Fruit fly (Drosophila melanogaster) whole organism, prepupa: ENCODE data around the gene Hr38.

Experiments used
- CG10631 ChIP-seq: fragments of 200-800 bp; sonication (Bioruptor generic); optimal IDR thresholded peaks from 2 replicates; lab custom pipeline; 2016; ENCODE audit warnings: missing biosample characterization, missing genetic modification characterization
- CG10669 ChIP-seq: fragments of 200-800 bp; sonication (Bioruptor generic); optimal IDR thresholded peaks from 3 replicates; lab custom pipeline; 2018; ENCODE audit warnings: missing biosample characterization, mild to moderate bottlenecking, missing genetic modification characterization, moderate library complexity
- CG11294 ChIP-seq: fragments of 200-800 bp; sonication (Bioruptor generic); IDR thresholded peaks from 2 replicates; pipeline ENCODE4 v1.3.6; 2022; ENCODE audit warnings: missing biosample characterization, missing genetic modification characterization
- CG11762 ChIP-seq: fragments of 200-800 bp; sonication (Bioruptor generic); optimal IDR thresholded peaks from 3 replicates; lab custom pipeline; 2016; ENCODE audit warnings: missing biosample characterization, missing genetic modification characterization; ENCODE audit not compliant: insufficient read depth
- CG15336 ChIP-seq: fragments of 200-800 bp; sonication (Bioruptor generic); IDR thresholded peaks from 2 replicates; pipeline ENCODE4 v1.3.6; 2022; ENCODE audit warnings: missing biosample characterization, missing genetic modification characterization
- CG1621 ChIP-seq: fragments of 200-800 bp; sonication (Bioruptor generic); optimal IDR thresholded peaks from 3 replicates; lab custom pipeline; 2018; ENCODE audit warnings: missing biosample characterization, mild to moderate bottlenecking, missing genetic modification characterization
- CG16779 ChIP-seq: fragments of 200-800 bp; sonication (Bioruptor generic); optimal IDR thresholded peaks from 3 replicates; lab custom pipeline; 2017; ENCODE audit warnings: missing biosample characterization, mild to moderate bottlenecking, missing genetic modification characterization
- CG3032 ChIP-seq: fragments of 200-800 bp; optimal IDR thresholded peaks from 2 replicates; lab custom pipeline; 2019; ENCODE audit warnings: missing biosample characterization, mild to moderate bottlenecking, missing genetic modification characterization, moderate library complexity
- CG31627 ChIP-seq: fragments of 200-800 bp; sonication (Bioruptor generic); optimal IDR thresholded peaks from 3 replicates; lab custom pipeline; 2016; ENCODE audit warnings: missing biosample characterization, missing genetic modification characterization
- CG32006 ChIP-seq: fragments of 200-800 bp; sonication (Bioruptor generic); optimal IDR thresholded peaks from 3 replicates; lab custom pipeline; 2017; ENCODE audit warnings: missing biosample characterization, mild to moderate bottlenecking, missing genetic modification characterization
- CG3919 ChIP-seq: fragments of 200-800 bp; sonication (Bioruptor generic); optimal IDR thresholded peaks from 3 replicates; lab custom pipeline; 2016; ENCODE audit warnings: missing biosample characterization, missing genetic modification characterization
- CG4318 ChIP-seq: fragments of 200-800 bp; sonication (Bioruptor generic); optimal IDR thresholded peaks from 3 replicates; lab custom pipeline; 2017; ENCODE audit warnings: missing biosample characterization, mild to moderate bottlenecking, missing genetic modification characterization
- CG6163 ChIP-seq: fragments of 200-800 bp; sonication (Bioruptor generic); IDR thresholded peaks from 3 replicates; pipeline ENCODE4 v1.3.6; 2022; ENCODE audit warnings: missing biosample characterization, missing genetic modification characterization
- CG6276 ChIP-seq: fragments of 200-800 bp; sonication (Bioruptor generic); optimal IDR thresholded peaks from 2 replicates; lab custom pipeline; 2017; ENCODE audit warnings: missing biosample characterization, mild to moderate bottlenecking, missing genetic modification characterization
- CG6808 ChIP-seq: fragments of 200-800 bp; sonication (Bioruptor generic); optimal IDR thresholded peaks from 3 replicates; lab custom pipeline; 2017; ENCODE audit warnings: missing biosample characterization, missing genetic modification characterization, mild to moderate bottlenecking, moderate library complexity, missing genetic modification reagents
- CG8119 ChIP-seq: fragments of 200-800 bp; sonication (Bioruptor generic); IDR thresholded peaks from 3 replicates; pipeline ENCODE4 v1.3.6; 2022; ENCODE audit warnings: missing biosample characterization, missing genetic modification characterization
- CG8319 ChIP-seq: fragments of 200-800 bp; sonication (Bioruptor generic); optimal IDR thresholded peaks from 3 replicates; lab custom pipeline; 2016; ENCODE audit warnings: missing biosample characterization, missing genetic modification characterization
- CG8632 ChIP-seq: fragments of 200-800 bp; sonication (Bioruptor generic); optimal IDR thresholded peaks from 3 replicates; lab custom pipeline; 2016; ENCODE audit warnings: missing biosample characterization, missing genetic modification characterization
- Eip75B ChIP-seq: fragments of 200-800 bp; sonication (Bioruptor generic); optimal IDR thresholded peaks from 3 replicates; lab custom pipeline; 2016; ENCODE audit warnings: missing biosample characterization, missing genetic modification characterization
- Eip78C ChIP-seq: fragments of 200-800 bp; sonication (Bioruptor generic); peaks from one replicate; lab custom pipeline; 2016; ENCODE audit warnings: missing biosample characterization, missing genetic modification characterization
- Ets96B ChIP-seq: fragments of 200-800 bp; optimal IDR thresholded peaks from 2 replicates; lab custom pipeline; 2019; ENCODE audit warnings: missing biosample characterization, mild to moderate bottlenecking, missing genetic modification characterization, moderate library complexity
- Gug ChIP-seq: fragments of 200-800 bp; sonication (Bioruptor generic); IDR thresholded peaks from 2 replicates; pipeline ENCODE4 v1.3.6; 2022; ENCODE audit warnings: missing biosample characterization, missing genetic modification characterization
- Hr39 ChIP-seq: fragments of 200-800 bp; sonication (Bioruptor generic); optimal IDR thresholded peaks from 2 replicates; lab custom pipeline; 2016; ENCODE audit warnings: missing biosample characterization, missing genetic modification characterization
- Hr4 ChIP-seq: fragments of 200-800 bp; sonication (Bioruptor generic); optimal IDR thresholded peaks from 3 replicates; lab custom pipeline; 2016; ENCODE audit warnings: missing biosample characterization, missing genetic modification characterization
- Lpt ChIP-seq: fragments of 200-800 bp; sonication (Bioruptor generic); optimal IDR thresholded peaks from 3 replicates; lab custom pipeline; 2016; ENCODE audit warnings: missing biosample characterization, missing genetic modification characterization
- OdsH ChIP-seq: fragments of 200-800 bp; sonication (Bioruptor generic); optimal IDR thresholded peaks from 3 replicates; lab custom pipeline; 2016; ENCODE audit warnings: missing biosample characterization, missing genetic modification characterization
- Smox ChIP-seq: fragments of 200-800 bp; sonication (Bioruptor generic); optimal IDR thresholded peaks from 3 replicates; lab custom pipeline; 2016; ENCODE audit warnings: missing biosample characterization, missing genetic modification characterization
- Sox102F ChIP-seq: fragments of 200-800 bp; sonication (Bioruptor generic); optimal IDR thresholded peaks from 2 replicates; lab custom pipeline; 2016; ENCODE audit warnings: missing biosample characterization, mild to moderate bottlenecking, missing genetic modification characterization
- Sox14 ChIP-seq: fragments of 200-800 bp; sonication (Bioruptor generic); optimal IDR thresholded peaks from 3 replicates; lab custom pipeline; 2016; ENCODE audit warnings: missing biosample characterization, missing genetic modification characterization
- Sox15 ChIP-seq: fragments of 200-800 bp; sonication (Bioruptor generic); optimal IDR thresholded peaks from 3 replicates; lab custom pipeline; 2016; ENCODE audit warnings: missing biosample characterization, missing genetic modification characterization
- achi ChIP-seq: fragments of 200-800 bp; sonication (Bioruptor generic); optimal IDR thresholded peaks from 3 replicates; lab custom pipeline; 2016; ENCODE audit warnings: missing biosample characterization, missing genetic modification characterization
- acj6 ChIP-seq: fragments of 200-800 bp; sonication (Bioruptor generic); optimal IDR thresholded peaks from 3 replicates; lab custom pipeline; 2016; ENCODE audit warnings: missing biosample characterization, missing genetic modification characterization
- dac ChIP-seq: fragments of 200-800 bp; sonication (Bioruptor generic); optimal IDR thresholded peaks from 2 replicates; lab custom pipeline; 2017; ENCODE audit warnings: missing biosample characterization, mild to moderate bottlenecking, missing genetic modification characterization
- dsx ChIP-seq: fragments of 200-800 bp; optimal IDR thresholded peaks from 3 replicates; lab custom pipeline; 2019; ENCODE audit warnings: missing biosample characterization, mild to moderate bottlenecking, missing genetic modification characterization, moderate library complexity; ENCODE audit not compliant: poor library complexity, severe bottlenecking
- eg ChIP-seq: fragments of 200-800 bp; sonication (Bioruptor generic); IDR thresholded peaks from 3 replicates; pipeline ENCODE4 v1.3.6; 2022; ENCODE audit warnings: missing biosample characterization, missing genetic modification characterization
- fd59A ChIP-seq: fragments of 200-800 bp; sonication (Bioruptor generic); optimal IDR thresholded peaks from 2 replicates; lab custom pipeline; 2017; ENCODE audit warnings: missing biosample characterization, mild to moderate bottlenecking, missing genetic modification characterization, missing genetic modification reagents
- fd85E ChIP-seq: fragments of 200-800 bp; sonication (Bioruptor generic); optimal IDR thresholded peaks from 3 replicates; lab custom pipeline; 2016; ENCODE audit warnings: missing biosample characterization, missing genetic modification characterization
- lz ChIP-seq: fragments of 200-800 bp; sonication (Bioruptor generic); optimal IDR thresholded peaks from 3 replicates; lab custom pipeline; 2016; ENCODE audit warnings: missing biosample characterization, missing genetic modification characterization
- net ChIP-seq: fragments of 200-800 bp; sonication (Bioruptor generic); optimal IDR thresholded peaks from 3 replicates; lab custom pipeline; 2016; ENCODE audit warnings: missing biosample characterization, missing genetic modification characterization
- pdm3 ChIP-seq: fragments of 200-800 bp; sonication (Bioruptor generic); optimal IDR thresholded peaks from 3 replicates; lab custom pipeline; 2016; ENCODE audit warnings: missing biosample characterization, missing genetic modification characterization
- salr ChIP-seq, 2 experiments: fragments of 200-800 bp; sonication (Bioruptor generic); optimal IDR thresholded peaks; 3 replicates each; lab custom pipeline; 2016 to 2018; ENCODE audit warnings: missing biosample characterization in 2 of 2, missing genetic modification characterization in 2 of 2, mild to moderate bottlenecking in 1 of 2
- spab ChIP-seq: fragments of 200-800 bp; sonication (Bioruptor generic); optimal IDR thresholded peaks from 2 replicates; lab custom pipeline; 2017; ENCODE audit warnings: missing biosample characterization, mild to moderate bottlenecking, missing genetic modification characterization, missing genetic modification reagents
- ss ChIP-seq, 2 experiments: fragments of 200-800 bp; sonication (Bioruptor generic); optimal IDR thresholded peaks; 2 replicates in 1 of 2; 3 replicates in 1 of 2; lab custom pipeline; 2017 to 2018; ENCODE audit warnings: mild to moderate bottlenecking in 2 of 2, missing biosample characterization in 2 of 2, missing genetic modification characterization in 2 of 2, moderate library complexity in 1 of 2
- svp ChIP-seq: fragments of 200-800 bp; sonication (Bioruptor generic); peaks from one replicate; lab custom pipeline; 2016; ENCODE audit warnings: missing biosample characterization, missing genetic modification characterization
- vri ChIP-seq: fragments of 200-800 bp; sonication (Bioruptor generic); optimal IDR thresholded peaks from 3 replicates; lab custom pipeline; 2016; ENCODE audit warnings: missing biosample characterization, mild to moderate bottlenecking, missing genetic modification characterization

Hr38 gene

dm6 chr2L:20721456-20721855 lies 7.1 kb upstream of the Hr38 start:
- TF ChIP-seq pdm3 (GFP tag; lab: Kevin White, UChicago): peak; percentile 54
- peak; percentile 43 for TF ChIP-seq dsx
- TF ChIP-seq CG6276: peak; percentile 79
- no peak for TF ChIP-seq Smox (GFP tag; lab: Kevin White, UChicago)
- peak; percentile 18 to 76 for TF ChIP-seq salr (GFP tag; optimal IDR thresholded peaks at IDR 0.05; lab: Kevin White, UChicago)
- no peak for TF ChIP-seq CG8632 (GFP tag; lab: Kevin White, UChicago)
- TF ChIP-seq Sox15 (GFP tag; lab: Kevin White, UChicago): no peak
- TF ChIP-seq CG1621 (tag; lab: Kevin White, UChicago): peak; percentile 25
- TF ChIP-seq fd59A (GFP tag; lab: Kevin White, UChicago): peak; percentile 33
- TF ChIP-seq CG8119 (GFP tag; lab: Robert Waterston, UW): peak; percentile 77
- TF ChIP-seq CG6808 (GFP tag; lab: Kevin White, UChicago): no peak
- TF ChIP-seq ss (GFP tag; optimal IDR thresholded peaks at IDR 0.05; lab: Kevin White, UChicago): peak in 1 of 2 experiments; percentile 45
- TF ChIP-seq fd85E (GFP tag; lab: Kevin White, UChicago): no peak
- peak; percentile 64 for TF ChIP-seq achi (GFP tag; lab: Kevin White, UChicago)
- TF ChIP-seq Eip78C (GFP tag; lab: Kevin White, UChicago): peak; percentile 91
- no peak for TF ChIP-seq lz (GFP tag; lab: Kevin White, UChicago)
- TF ChIP-seq Hr39 (GFP tag; lab: Kevin White, UChicago): no peak
- peak; percentile 50 for TF ChIP-seq Ets96B (tag; lab: Kevin White, UChicago)
- peak; percentile 32 for TF ChIP-seq CG16779 (tag; lab: Kevin White, UChicago)
- TF ChIP-seq OdsH: peak; percentile 57
- peak; percentile 85 for TF ChIP-seq CG15336 (GFP tag; lab: Robert Waterston, UW)
- TF ChIP-seq CG11294 (GFP tag; lab: Robert Waterston, UW): peak; percentile 65
- peak; percentile 38 for TF ChIP-seq acj6 (GFP tag; lab: Kevin White, UChicago)
- TF ChIP-seq Gug (GFP tag; lab: Robert Waterston, UW): peak; percentile 79
- peak; percentile 78 for TF ChIP-seq CG3919 (GFP tag; lab: Kevin White, UChicago)
- peak; percentile 89 for TF ChIP-seq eg (GFP tag; lab: Robert Waterston, UW)
- no peak for TF ChIP-seq svp (GFP tag; lab: Kevin White, UChicago)
- TF ChIP-seq Eip75B (GFP tag; lab: Kevin White, UChicago): peak; percentile 44
- TF ChIP-seq CG4318 (GFP tag; lab: Kevin White, UChicago): peak; percentile 39
- TF ChIP-seq net (GFP tag; lab: Kevin White, UChicago): no peak
- TF ChIP-seq CG6163 (GFP tag; lab: Robert Waterston, UW): peak; percentile 89
- TF ChIP-seq Lpt (GFP tag; lab: Kevin White, UChicago): peak; percentile 75
- peak; percentile 87 for TF ChIP-seq CG32006 (GFP tag; lab: Kevin White, UChicago)
- no peak for TF ChIP-seq spab (GFP tag; lab: Kevin White, UChicago)
- no peak for TF ChIP-seq CG10669 (GFP tag; lab: Kevin White, UChicago)
- peak; percentile 13 for TF ChIP-seq CG11762 (GFP tag; lab: Kevin White, UChicago)
- no peak for TF ChIP-seq CG3032 (tag; lab: Kevin White, UChicago)
- TF ChIP-seq CG10631 (GFP tag; lab: Kevin White, UChicago): peak; percentile 61
- TF ChIP-seq vri: no peak
- no peak for TF ChIP-seq CG31627 (GFP tag; lab: Kevin White, UChicago)
- TF ChIP-seq Sox102F (GFP tag; lab: Kevin White, UChicago): no peak
- peak; percentile 67 for TF ChIP-seq Sox14 (GFP tag; lab: Kevin White, UChicago)
- peak; percentile 42 for TF ChIP-seq dac (GFP tag; lab: Kevin White, UChicago)
- TF ChIP-seq Hr4: peak; percentile 81
- TF ChIP-seq CG8319 (GFP tag; lab: Kevin White, UChicago): no peak
